Worm (Caenorhabditis elegans): ENCODE data around the gene Y105C5B.19.

DNA sequence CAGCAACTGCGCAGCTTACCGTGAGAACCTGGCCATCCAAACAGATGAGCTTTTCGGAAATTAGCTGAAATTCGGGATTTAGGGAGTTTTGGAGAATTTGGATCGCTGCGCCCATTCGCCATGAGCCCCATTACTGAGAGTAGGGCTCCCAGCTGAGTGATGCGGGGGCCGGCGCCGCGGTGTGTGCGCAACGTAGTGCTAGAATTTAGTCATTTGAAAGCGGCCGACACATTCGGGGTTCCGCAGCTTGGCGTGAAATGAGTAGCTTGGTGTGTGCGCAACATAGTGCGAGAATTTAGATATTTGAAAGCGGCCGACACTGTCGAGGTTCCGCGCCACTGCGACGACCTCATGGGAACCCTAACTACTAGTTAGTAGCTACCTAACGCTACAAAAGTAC lies 43.0 kb downstream of the Y105C5B.19 start:
- TF ChIP-seq ztf-23 (GFP tag; IDR thresholded peaks at IDR 0.05) (no peak), ref-1 (GFP tag; conservative IDR thresholded peaks at IDR 0.05) (no peak), tab-1 (GFP tag; IDR thresholded peaks at IDR 0.05) (no peak), med-1 (GFP tag; optimal IDR thresholded peaks at IDR 0.05; ENCODE audit: insufficient read depth) (no peak), klf-2 (GFP tag; conservative IDR thresholded peaks at IDR 0.05) (no peak), flt-1 (GFP tag; IDR thresholded peaks at IDR 0.05) (no peak)

Data from whole organism, midembryonic.